Fruit fly (Drosophila melanogaster) whole organism, pupa: Measurements from ENCODE around the gene CG1304.

Source experiments
- CG10348 ChIP-seq: fragments of 200-800 bp; sonication (Bioruptor generic); IDR thresholded peaks from 2 replicates; pipeline ENCODE4 v1.3.6; 2022; ENCODE audit warnings: missing biosample characterization, missing genetic modification characterization
- CG14655 ChIP-seq: fragments of 200-800 bp; sonication (Bioruptor generic); optimal IDR thresholded peaks from 3 replicates; lab custom pipeline; 2017; ENCODE audit warnings: mild to moderate bottlenecking, missing biosample characterization, missing genetic modification reagents, missing genetic modification characterization
- EcR ChIP-seq: fragments of 200-800 bp; sonication (Bioruptor generic); optimal IDR thresholded peaks from 3 replicates; lab custom pipeline; 2019; ENCODE audit warnings: missing biosample characterization, missing genetic modification characterization, mild to moderate bottlenecking, moderate library complexity, missing genetic modification reagents

- TF ChIP-seq EcR (GFP tag; lab: Kevin White, UChicago) (no peak), CG10348 (GFP tag; lab: Robert Waterston, UW) (no peak), CG14655 (no peak)
These were observed 30.7 kb downstream of the CG1304 start, which contains the start of gene Npc1b for dm6 chrX:20934530-20934929.
